Fruit fly (Drosophila melanogaster) whole organism, prepupa: ENCODE results near the gene Gr93b.

Experiments
- CG6792 ChIP-seq: fragments of 200-800 bp; sonication (Bioruptor generic); optimal IDR thresholded peaks from 3 replicates; lab custom pipeline; 2016; ENCODE audit warnings: missing biosample characterization, missing genetic modification characterization
- CG6854 ChIP-seq: fragments of 200-800 bp; sonication (Bioruptor generic); optimal IDR thresholded peaks from 2 replicates; lab custom pipeline; 2017; ENCODE audit warnings: missing biosample characterization, mild to moderate bottlenecking, missing genetic modification characterization
- CG8119 ChIP-seq: fragments of 200-800 bp; sonication (Bioruptor generic); IDR thresholded peaks from 3 replicates; pipeline ENCODE4 v1.3.6; 2022; ENCODE audit warnings: missing biosample characterization, missing genetic modification characterization
- CG8632 ChIP-seq: fragments of 200-800 bp; sonication (Bioruptor generic); optimal IDR thresholded peaks from 3 replicates; lab custom pipeline; 2016; ENCODE audit warnings: missing biosample characterization, missing genetic modification characterization
- Eip93F ChIP-seq: fragments of 200-800 bp; sonication (Bioruptor generic); optimal IDR thresholded peaks from 2 replicates; lab custom pipeline; 2016; ENCODE audit warnings: missing biosample characterization, mild to moderate bottlenecking, missing genetic modification characterization
- Ets21C ChIP-seq: fragments of 200-800 bp; sonication (Bioruptor generic); optimal IDR thresholded peaks from 3 replicates; lab custom pipeline; 2016; ENCODE audit warnings: missing biosample characterization, missing genetic modification characterization
- OdsH ChIP-seq: fragments of 200-800 bp; sonication (Bioruptor generic); optimal IDR thresholded peaks from 3 replicates; lab custom pipeline; 2016; ENCODE audit warnings: missing biosample characterization, missing genetic modification characterization
- Sox102F ChIP-seq: fragments of 200-800 bp; sonication (Bioruptor generic); optimal IDR thresholded peaks from 2 replicates; lab custom pipeline; 2016; ENCODE audit warnings: missing biosample characterization, mild to moderate bottlenecking, missing genetic modification characterization
- dsx ChIP-seq: fragments of 200-800 bp; optimal IDR thresholded peaks from 3 replicates; lab custom pipeline; 2019; ENCODE audit warnings: missing biosample characterization, mild to moderate bottlenecking, missing genetic modification characterization, moderate library complexity; ENCODE audit not compliant: poor library complexity, severe bottlenecking
- fd85E ChIP-seq: fragments of 200-800 bp; sonication (Bioruptor generic); optimal IDR thresholded peaks from 3 replicates; lab custom pipeline; 2016; ENCODE audit warnings: missing biosample characterization, missing genetic modification characterization
- lz ChIP-seq: fragments of 200-800 bp; sonication (Bioruptor generic); optimal IDR thresholded peaks from 3 replicates; lab custom pipeline; 2016; ENCODE audit warnings: missing biosample characterization, missing genetic modification characterization
- salr ChIP-seq, 2 experiments: fragments of 200-800 bp; sonication (Bioruptor generic); optimal IDR thresholded peaks; 3 replicates each; lab custom pipeline; 2016 to 2018; ENCODE audit warnings: missing biosample characterization in 2 of 2, missing genetic modification characterization in 2 of 2, mild to moderate bottlenecking in 1 of 2
- spab ChIP-seq: fragments of 200-800 bp; sonication (Bioruptor generic); optimal IDR thresholded peaks from 2 replicates; lab custom pipeline; 2017; ENCODE audit warnings: missing biosample characterization, mild to moderate bottlenecking, missing genetic modification characterization, missing genetic modification reagents
- vri ChIP-seq: fragments of 200-800 bp; sonication (Bioruptor generic); optimal IDR thresholded peaks from 3 replicates; lab custom pipeline; 2016; ENCODE audit warnings: missing biosample characterization, mild to moderate bottlenecking, missing genetic modification characterization

DNA sequence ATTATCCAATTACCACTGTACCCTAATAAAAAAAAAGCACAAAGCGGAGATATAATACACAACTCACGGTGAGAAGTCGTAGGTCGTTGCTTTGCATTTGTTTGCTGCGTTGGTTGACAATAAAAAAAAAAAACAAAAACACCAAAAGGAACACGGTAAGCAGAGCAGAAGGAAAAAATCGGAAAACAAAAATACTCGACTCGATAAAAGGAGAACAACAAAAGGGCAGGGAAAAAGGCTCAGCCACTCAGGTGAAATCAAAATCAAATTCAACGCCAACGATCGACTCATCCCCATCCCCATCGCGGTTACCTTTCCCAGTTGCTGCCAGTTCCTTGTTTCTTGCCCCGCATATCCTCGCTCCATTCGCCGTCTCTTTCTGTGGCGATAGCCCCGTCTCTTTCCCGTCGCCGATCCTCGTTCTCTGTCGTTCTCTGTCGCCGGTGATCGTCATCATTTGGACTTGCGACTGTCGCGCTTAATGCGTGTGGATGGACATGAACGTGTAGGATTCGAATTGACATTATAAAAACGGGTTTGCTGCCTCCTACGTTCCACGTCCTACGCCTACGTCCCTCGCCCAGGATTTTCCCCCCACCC, 19.1 kb downstream of the Gr93b start:
- TF ChIP-seq dsx = no peak
- no peak for TF ChIP-seq Ets21C (GFP tag; lab: Kevin White, UChicago)
- TF ChIP-seq CG6854 (GFP tag; lab: Kevin White, UChicago) = no peak
- no peak for TF ChIP-seq vri (GFP tag; lab: Kevin White, UChicago)
- no peak for TF ChIP-seq Eip93F (GFP tag; lab: Kevin White, UChicago)
- TF ChIP-seq CG6792 = no peak
- no peak for TF ChIP-seq salr (GFP tag; optimal IDR thresholded peaks at IDR 0.05; lab: Kevin White, UChicago)
- TF ChIP-seq Sox102F (GFP tag; lab: Kevin White, UChicago) = no peak
- TF ChIP-seq CG8632 (GFP tag; lab: Kevin White, UChicago) = no peak
- TF ChIP-seq fd85E (GFP tag; lab: Kevin White, UChicago) = no peak
- TF ChIP-seq lz (GFP tag; lab: Kevin White, UChicago) = no peak
- peak; percentile 45 for TF ChIP-seq spab
- TF ChIP-seq OdsH (GFP tag; lab: Kevin White, UChicago) = no peak
- TF ChIP-seq CG8119 (GFP tag; lab: Robert Waterston, UW) = no peak
